Fruit fly (Drosophila melanogaster) whole organism, adult: ENCODE results near the gene CG10602.

Experiments
- CG11617 ChIP-seq: fragments of 200-800 bp; sonication (Bioruptor generic); optimal IDR thresholded peaks from 2 replicates; lab custom pipeline; 2017; ENCODE audit warnings: mild to moderate bottlenecking, missing biosample characterization, missing genetic modification reagents, missing genetic modification characterization
- CG12768 ChIP-seq: fragments of 200-800 bp; sonication (Bioruptor generic); optimal IDR thresholded peaks from 2 replicates; lab custom pipeline; 2017; ENCODE audit warnings: missing biosample characterization, missing genetic modification characterization, mild to moderate bottlenecking, moderate library complexity, missing genetic modification reagents
- CG14711 ChIP-seq: fragments of 200-800 bp; sonication (Bioruptor generic); optimal IDR thresholded peaks from 2 replicates; lab custom pipeline; 2018; ENCODE audit warnings: missing biosample characterization, mild to moderate bottlenecking, missing genetic modification characterization, moderate library complexity
- CG1620 ChIP-seq: fragments of 200-800 bp; sonication (Bioruptor generic); optimal IDR thresholded peaks from 2 replicates; lab custom pipeline; 2016; ENCODE audit warnings: missing biosample characterization, missing genetic modification characterization
- CG33017 ChIP-seq: fragments of 200-800 bp; sonication (Bioruptor generic); optimal IDR thresholded peaks from 2 replicates; lab custom pipeline; 2018; ENCODE audit warnings: missing biosample characterization, mild to moderate bottlenecking, missing genetic modification characterization, moderate library complexity
- CG5204 ChIP-seq: fragments of 200-800 bp; sonication (Bioruptor generic); optimal IDR thresholded peaks from 2 replicates; lab custom pipeline; 2016; ENCODE audit warnings: missing biosample characterization, missing genetic modification characterization
- CG7045 ChIP-seq: fragments of 200-800 bp; sonication (Bioruptor generic); optimal IDR thresholded peaks from 2 replicates; lab custom pipeline; 2017; ENCODE audit warnings: missing biosample characterization, mild to moderate bottlenecking, missing genetic modification characterization
- CG7101 ChIP-seq: fragments of 200-800 bp; sonication (Bioruptor generic); optimal IDR thresholded peaks from 2 replicates; lab custom pipeline; 2018; ENCODE audit warnings: missing biosample characterization, mild to moderate bottlenecking, missing genetic modification characterization, moderate library complexity
- Clk ChIP-seq: fragments of 200-800 bp; sonication (Bioruptor generic); optimal IDR thresholded peaks from 2 replicates; lab custom pipeline; 2017; ENCODE audit warnings: missing biosample characterization, missing genetic modification characterization
- Crg-1 ChIP-seq: fragments of 200-800 bp; sonication (Bioruptor generic); optimal IDR thresholded peaks from 2 replicates; lab custom pipeline; 2016; ENCODE audit warnings: missing biosample characterization, missing genetic modification characterization
- Hr96 ChIP-seq: fragments of 200-800 bp; sonication (Bioruptor generic); optimal IDR thresholded peaks from 2 replicates; lab custom pipeline; 2016; ENCODE audit warnings: missing biosample characterization, missing genetic modification characterization
- Mnt ChIP-seq: fragments of 200-800 bp; sonication (Bioruptor generic); optimal IDR thresholded peaks from 2 replicates; lab custom pipeline; 2016; ENCODE audit warnings: missing biosample characterization, mild to moderate bottlenecking, missing genetic modification characterization
- bab1 ChIP-seq: fragments of 200-800 bp; sonication (Bioruptor generic); optimal IDR thresholded peaks from 3 replicates; lab custom pipeline; 2019; ENCODE audit warnings: missing biosample characterization, mild to moderate bottlenecking, missing genetic modification characterization, moderate library complexity
- cic ChIP-seq: fragments of 200-800 bp; sonication (Bioruptor generic); optimal IDR thresholded peaks from 2 replicates; lab custom pipeline; 2017; ENCODE audit warnings: missing biosample characterization, mild to moderate bottlenecking, missing genetic modification characterization, moderate library complexity
- cnc ChIP-seq, 2 experiments: fragments of >200 bp; optimal IDR thresholded peaks; 2 replicates each; lab custom pipeline; 2017
- kay ChIP-seq: fragments of 200-800 bp; sonication (Bioruptor generic); peaks from one replicate; lab custom pipeline; 2016; ENCODE audit warnings: missing biosample characterization, missing genetic modification characterization, borderline replicate concordance
- ovo ChIP-seq: fragments of 200-800 bp; sonication (Bioruptor generic); optimal IDR thresholded peaks from 2 replicates; lab custom pipeline; 2016; ENCODE audit warnings: missing biosample characterization, missing genetic modification characterization
- pad ChIP-seq: fragments of 200-800 bp; sonication (Bioruptor generic); optimal IDR thresholded peaks from 3 replicates; lab custom pipeline; 2017; ENCODE audit warnings: missing biosample characterization, missing genetic modification characterization, mild to moderate bottlenecking, moderate library complexity, missing genetic modification reagents
- tj ChIP-seq: fragments of 200-800 bp; sonication (Bioruptor generic); optimal IDR thresholded peaks from 3 replicates; lab custom pipeline; 2017; ENCODE audit warnings: missing biosample characterization, mild to moderate bottlenecking, missing genetic modification characterization, moderate library complexity
- toe ChIP-seq: fragments of 200-800 bp; sonication (Bioruptor generic); optimal IDR thresholded peaks from 2 replicates; lab custom pipeline; 2016; ENCODE audit warnings: missing biosample characterization, missing genetic modification characterization

The CG10602 gene

DNA sequence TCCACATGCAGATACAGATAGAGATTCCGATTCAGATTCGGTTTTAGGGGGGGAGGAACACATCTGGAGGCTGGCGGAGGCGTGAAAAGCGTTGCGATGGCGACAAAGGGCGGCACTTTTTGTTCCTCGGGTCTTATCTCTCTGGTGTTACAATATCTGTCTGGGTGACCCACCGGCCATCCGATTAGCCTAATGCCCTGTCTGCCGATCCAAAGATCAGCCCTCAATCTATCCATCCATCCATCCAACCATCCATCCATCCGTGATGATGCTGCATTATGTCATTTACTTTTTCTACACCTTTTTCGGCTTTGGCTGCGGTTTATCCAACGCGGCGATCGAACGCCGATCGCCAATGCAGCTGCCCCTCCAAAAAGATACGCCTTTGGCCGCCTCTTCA is 38.9 kb upstream of the CG10602 start:
- TF ChIP-seq CG7045 (GFP tag; lab: Kevin White, UChicago): no peak
- TF ChIP-seq Clk: no peak
- no peak for TF ChIP-seq cnc (optimal IDR thresholded peaks at IDR 0.05; lab: Kevin White, UChicago)
- no peak for TF ChIP-seq cic (GFP tag; lab: Kevin White, UChicago)
- no peak for TF ChIP-seq Crg-1 (GFP tag; lab: Kevin White, UChicago)
- no peak for TF ChIP-seq pad
- TF ChIP-seq ovo (GFP tag; lab: Kevin White, UChicago): no peak
- no peak for TF ChIP-seq toe
- TF ChIP-seq CG12768 (GFP tag; lab: Kevin White, UChicago): no peak
- no peak for TF ChIP-seq tj (GFP tag; lab: Kevin White, UChicago)
- no peak for TF ChIP-seq CG5204 (GFP tag; lab: Kevin White, UChicago)
- TF ChIP-seq kay (GFP tag; lab: Kevin White, UChicago): no peak
- no peak for TF ChIP-seq Hr96 (GFP tag; lab: Kevin White, UChicago)
- TF ChIP-seq Mnt (GFP tag; lab: Kevin White, UChicago): no peak
- TF ChIP-seq CG1620: no peak
- no peak for TF ChIP-seq CG33017
- TF ChIP-seq CG11617: no peak
- no peak for TF ChIP-seq bab1 (GFP tag; lab: Kevin White, UChicago)
- no peak for TF ChIP-seq CG7101 (tag; lab: Kevin White, UChicago)
- no peak for TF ChIP-seq CG14711 (tag; lab: Kevin White, UChicago)

DNA sequence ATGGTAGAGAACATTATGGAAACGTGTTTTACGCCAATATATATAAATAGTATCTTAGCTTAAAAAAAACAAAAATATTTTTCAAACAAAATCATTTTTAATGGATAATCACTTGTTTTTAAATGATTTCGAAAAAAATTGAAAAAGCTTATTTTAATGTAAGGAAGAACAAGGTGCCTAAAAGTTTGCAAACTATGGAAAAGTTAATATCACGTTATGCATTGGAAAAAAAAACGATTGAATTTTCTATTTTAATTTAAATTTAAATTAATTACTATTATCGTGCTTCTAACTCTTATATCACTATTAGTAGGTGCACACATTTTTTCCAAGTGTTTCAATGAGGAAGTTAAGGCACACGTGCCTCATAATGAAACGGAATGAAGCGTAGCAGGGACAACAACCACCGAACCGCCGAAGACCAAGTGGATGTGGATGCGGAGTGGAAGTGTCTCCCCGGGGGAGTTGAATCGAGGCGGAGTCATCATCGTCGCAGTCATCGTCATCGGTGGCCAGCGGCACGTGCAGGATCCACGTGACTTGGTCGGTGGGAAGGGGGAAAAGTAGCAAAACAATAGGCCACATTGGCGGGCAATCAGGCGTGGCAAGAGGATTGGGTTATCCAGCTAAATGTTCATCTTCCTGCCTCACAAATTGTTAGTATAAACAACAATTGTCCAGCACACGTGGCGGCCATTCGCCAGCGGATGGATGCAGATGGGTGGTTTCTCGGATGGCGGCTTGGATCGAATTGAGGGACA is 38.0 kb upstream of the CG10602 start:
- TF ChIP-seq CG5204 (GFP tag; lab: Kevin White, UChicago) (no peak), kay (GFP tag; lab: Kevin White, UChicago) (no peak), bab1 (GFP tag; lab: Kevin White, UChicago) (no peak), CG12768 (GFP tag; lab: Kevin White, UChicago) (no peak), CG7101 (tag; lab: Kevin White, UChicago) (no peak), pad (no peak), toe (no peak), CG7045 (GFP tag; lab: Kevin White, UChicago) (no peak), cic (GFP tag; lab: Kevin White, UChicago) (no peak)

DNA sequence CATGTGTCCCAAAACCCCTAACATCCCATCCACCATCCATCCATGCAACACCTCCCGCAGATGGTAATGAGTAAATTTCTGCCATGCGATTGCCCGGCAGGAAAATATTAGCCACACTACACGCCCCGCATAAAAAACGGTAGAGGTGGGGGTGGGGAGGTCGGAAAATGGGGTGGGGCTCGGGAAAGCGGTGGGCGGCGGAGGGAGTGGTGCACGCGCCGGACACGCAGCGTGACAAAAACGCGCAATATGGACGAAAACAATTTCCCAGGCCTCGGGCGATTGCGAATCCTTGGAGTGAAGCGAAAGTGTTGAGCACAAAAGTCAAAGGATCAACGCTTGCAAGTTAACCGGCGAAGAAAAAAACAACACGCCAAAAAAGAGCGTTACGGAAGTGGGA is 37.3 kb upstream of the CG10602 start:
- TF ChIP-seq tj (GFP tag; lab: Kevin White, UChicago) (no peak), cic (GFP tag; lab: Kevin White, UChicago) (no peak), CG12768 (GFP tag; lab: Kevin White, UChicago) (no peak), Crg-1 (GFP tag; lab: Kevin White, UChicago) (no peak), pad (no peak), CG7045 (GFP tag; lab: Kevin White, UChicago) (no peak), bab1 (GFP tag; lab: Kevin White, UChicago) (no peak), CG7101 (tag; lab: Kevin White, UChicago) (no peak), ovo (GFP tag; lab: Kevin White, UChicago) (no peak), CG33017 (no peak)

dm6 chr2L:18894998-18895732 is 36.1 kb upstream of the CG10602 start:
- TF ChIP-seq pad: no peak
- no peak for TF ChIP-seq CG12768 (GFP tag; lab: Kevin White, UChicago)
- TF ChIP-seq CG14711 (tag; lab: Kevin White, UChicago): no peak
- TF ChIP-seq tj (GFP tag; lab: Kevin White, UChicago): no peak
- no peak for TF ChIP-seq cic (GFP tag; lab: Kevin White, UChicago)
- TF ChIP-seq CG7101 (tag; lab: Kevin White, UChicago): no peak
- no peak for TF ChIP-seq CG7045 (GFP tag; lab: Kevin White, UChicago)
- TF ChIP-seq CG11617: no peak

DNA sequence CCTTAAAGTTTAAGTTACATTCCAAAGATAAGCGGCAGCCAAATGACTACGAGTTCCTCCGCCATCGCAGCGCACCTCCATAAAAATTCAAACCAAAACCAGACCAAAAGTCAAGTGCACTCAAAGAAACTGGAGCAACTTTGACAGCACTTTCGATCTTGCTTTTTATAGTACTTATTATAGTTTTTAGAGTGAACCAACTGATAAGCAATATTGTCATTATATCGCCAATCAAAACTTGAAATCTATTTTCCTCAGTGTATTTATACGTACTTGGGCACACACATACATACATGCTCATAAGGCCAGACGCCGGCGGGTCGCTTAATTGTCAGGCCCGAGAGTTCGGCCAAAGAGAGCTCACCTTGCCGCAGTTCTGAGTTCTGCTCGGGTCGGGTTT is 31.0 kb upstream of the CG10602 start:
- TF ChIP-seq bab1 (GFP tag; lab: Kevin White, UChicago) (no peak), CG14711 (tag; lab: Kevin White, UChicago) (no peak), CG12768 (GFP tag; lab: Kevin White, UChicago) (no peak), CG7045 (GFP tag; lab: Kevin White, UChicago) (no peak), Clk (no peak), CG5204 (GFP tag; lab: Kevin White, UChicago) (no peak), CG7101 (tag; lab: Kevin White, UChicago) (no peak), tj (GFP tag; lab: Kevin White, UChicago) (no peak), cnc (optimal IDR thresholded peaks at IDR 0.05; lab: Kevin White, UChicago) (no peak), Hr96 (GFP tag; lab: Kevin White, UChicago) (no peak), kay (GFP tag; lab: Kevin White, UChicago) (no peak)

DNA sequence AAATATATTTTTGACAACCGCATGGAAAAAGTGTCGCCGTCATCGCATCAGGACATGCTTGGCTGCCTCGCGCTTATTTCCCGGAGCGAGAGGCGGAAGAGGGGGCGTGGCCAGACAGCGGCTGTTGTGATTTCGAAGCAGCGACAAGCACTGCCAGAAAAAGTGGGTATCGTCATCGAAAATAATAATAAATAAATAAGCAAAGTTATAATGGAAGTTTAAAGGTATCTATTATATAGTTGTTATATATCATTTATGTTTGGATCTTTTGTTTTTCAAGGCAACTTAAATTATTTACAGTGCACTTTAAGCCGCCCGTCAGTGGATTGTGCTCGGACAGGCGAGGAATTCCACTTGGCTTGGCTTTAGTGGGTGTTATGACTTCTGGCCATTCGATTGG is 30.3 kb upstream of the CG10602 start:
- no peak for TF ChIP-seq CG33017
- no peak for TF ChIP-seq bab1 (GFP tag; lab: Kevin White, UChicago)
- no peak for TF ChIP-seq Crg-1 (GFP tag; lab: Kevin White, UChicago)
- TF ChIP-seq CG1620: no peak
- no peak for TF ChIP-seq CG5204 (GFP tag; lab: Kevin White, UChicago)
- no peak for TF ChIP-seq cic (GFP tag; lab: Kevin White, UChicago)
- TF ChIP-seq tj (GFP tag; lab: Kevin White, UChicago): no peak
- no peak for TF ChIP-seq Hr96 (GFP tag; lab: Kevin White, UChicago)
- TF ChIP-seq Clk: no peak
- TF ChIP-seq CG11617: no peak
- no peak for TF ChIP-seq pad
- no peak for TF ChIP-seq CG14711 (tag; lab: Kevin White, UChicago)
- TF ChIP-seq kay (GFP tag; lab: Kevin White, UChicago): no peak
- TF ChIP-seq CG12768 (GFP tag; lab: Kevin White, UChicago): no peak
- TF ChIP-seq CG7045 (GFP tag; lab: Kevin White, UChicago): no peak
- TF ChIP-seq CG7101 (tag; lab: Kevin White, UChicago): no peak
- no peak for TF ChIP-seq cnc (optimal IDR thresholded peaks at IDR 0.05; lab: Kevin White, UChicago)
- TF ChIP-seq toe: no peak
- TF ChIP-seq ovo (GFP tag; lab: Kevin White, UChicago): no peak
- no peak for TF ChIP-seq Mnt (GFP tag; lab: Kevin White, UChicago)
